Worm (Caenorhabditis elegans): ENCODE results near the gene gpa-10.

DNA sequence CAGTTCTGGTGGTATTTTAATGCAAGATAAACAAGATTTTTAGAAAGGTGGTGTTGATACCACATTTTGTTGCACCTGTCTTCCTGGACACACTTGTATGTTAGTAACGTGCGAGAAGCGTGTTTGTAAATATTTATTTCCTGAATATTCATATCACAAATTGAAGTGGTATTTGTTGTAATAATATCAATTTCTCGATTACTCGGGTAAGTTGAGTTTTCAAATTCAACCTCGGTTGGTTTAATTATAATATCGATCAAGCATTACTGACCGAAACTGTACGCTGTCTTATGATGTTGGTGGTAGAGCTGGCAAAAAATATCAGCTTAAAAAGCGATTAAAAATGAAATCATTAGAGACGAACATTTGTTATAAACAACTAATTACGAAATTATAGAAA, 50.6 kb downstream of the gpa-10 start, which contains the start of gene dmsr-11:
- no peak for TF ChIP-seq hlh-15 (tag; optimal IDR thresholded peaks at IDR 0.05)
- no peak for TF ChIP-seq F13H6.1 (tag; optimal IDR thresholded peaks at IDR 0.05)
- TF ChIP-seq tbx-2 (tag; optimal IDR thresholded peaks at IDR 0.05), result no peak
- TF ChIP-seq pat-9 (tag; optimal IDR thresholded peaks at IDR 0.05), result no peak
- no peak for TF ChIP-seq mec-3 (tag; optimal IDR thresholded peaks at IDR 0.05; ENCODE audit: borderline replicate concordance)
- TF ChIP-seq sdc-2 (tag; optimal IDR thresholded peaks at IDR 0.05), result no peak
- TF ChIP-seq T23F11.4 (GFP tag; optimal IDR thresholded peaks at IDR 0.05), result no peak
- TF ChIP-seq K02D7.2 (tag; optimal IDR thresholded peaks at IDR 0.05), result no peak
- no peak for TF ChIP-seq syd-9 (tag; optimal IDR thresholded peaks at IDR 0.05)
- no peak for TF ChIP-seq ama-1 (optimal IDR thresholded peaks at IDR 0.05)
- no peak for TF ChIP-seq fax-1 (tag; optimal IDR thresholded peaks at IDR 0.05)
- TF ChIP-seq hlh-6 (tag; optimal IDR thresholded peaks at IDR 0.05), result no peak
- TF ChIP-seq rnt-1 (tag; optimal IDR thresholded peaks at IDR 0.05), result no peak
- TF ChIP-seq nfya-1 (tag; optimal IDR thresholded peaks at IDR 0.05), result no peak
